Fruit fly (Drosophila melanogaster) whole organism, embryonic: Measurements from ENCODE around the gene Hap40.

Experiments used
- B-H2 ChIP-seq: fragments of 200-800 bp; sonication (Bioruptor generic); optimal IDR thresholded peaks from 2 replicates; lab custom pipeline; 2018; ENCODE audit warnings: missing biosample characterization, mild to moderate bottlenecking, missing genetic modification characterization
- BEAF-32 ChIP-seq: fragments of 200-800 bp; sonication (Bioruptor generic); optimal IDR thresholded peaks from 3 replicates; lab custom pipeline; 2017; ENCODE audit warnings: missing biosample characterization, missing genetic modification characterization, mild to moderate bottlenecking, moderate library complexity, missing genetic modification reagents
- CG10147 ChIP-seq: fragments of 200-800 bp; sonication (Bioruptor generic); optimal IDR thresholded peaks from 2 replicates; lab custom pipeline; 2019; ENCODE audit warnings: missing biosample characterization, mild to moderate bottlenecking, missing genetic modification characterization, moderate library complexity
- CG11247 ChIP-seq: fragments of 200-800 bp; sonication (Bioruptor generic); IDR thresholded peaks from 2 replicates; pipeline ENCODE4 v1.3.6; 2022; ENCODE audit warnings: missing biosample characterization, missing genetic modification characterization
- CG12155 ChIP-seq: fragments of 200-800 bp; sonication (Bioruptor generic); optimal IDR thresholded peaks from 3 replicates; lab custom pipeline; 2016; ENCODE audit warnings: missing biosample characterization, missing genetic modification characterization
- CG12299 ChIP-seq: fragments of 200-800 bp; sonication (Bioruptor generic); optimal IDR thresholded peaks from 2 replicates; lab custom pipeline; 2018; ENCODE audit warnings: missing biosample characterization, mild to moderate bottlenecking, missing genetic modification characterization
- CG17829 ChIP-seq: fragments of 200-800 bp; optimal IDR thresholded peaks from 2 replicates; lab custom pipeline; 2019; ENCODE audit warnings: missing biosample characterization, mild to moderate bottlenecking, missing genetic modification characterization, moderate library complexity
- CG1792 ChIP-seq: fragments of 200-800 bp; sonication (Bioruptor generic); optimal IDR thresholded peaks from 2 replicates; lab custom pipeline; 2016; ENCODE audit warnings: missing biosample characterization, missing genetic modification characterization
- CG18011 ChIP-seq: fragments of 200-800 bp; sonication (Bioruptor generic); optimal IDR thresholded peaks from 2 replicates; lab custom pipeline; 2017; ENCODE audit warnings: missing biosample characterization, missing genetic modification characterization, mild to moderate bottlenecking, moderate library complexity, missing genotype
- CG2678 ChIP-seq: fragments of 200-800 bp; sonication (Bioruptor generic); optimal IDR thresholded peaks from 3 replicates; lab custom pipeline; 2019; ENCODE audit warnings: missing biosample characterization, mild to moderate bottlenecking, missing genetic modification characterization, moderate library complexity
- CG30403 ChIP-seq: fragments of 200-800 bp; sonication (Bioruptor generic); optimal IDR thresholded peaks from 3 replicates; lab custom pipeline; 2016; ENCODE audit warnings: missing biosample characterization, missing genetic modification characterization
- CG3281 ChIP-seq: fragments of 200-800 bp; sonication (Bioruptor generic); optimal IDR thresholded peaks from 3 replicates; lab custom pipeline; 2017; ENCODE audit warnings: missing biosample characterization, mild to moderate bottlenecking, missing genetic modification characterization
- CG34224 ChIP-seq: fragments of 200-800 bp; sonication (Bioruptor generic); IDR thresholded peaks from 3 replicates; pipeline ENCODE4 v1.3.6; 2022; ENCODE audit warnings: missing biosample characterization, missing genetic modification characterization; ENCODE audit not compliant: partially characterized antibody
- CG6254 ChIP-seq: fragments of 200-800 bp; sonication (Bioruptor generic); optimal IDR thresholded peaks from 3 replicates; lab custom pipeline; 2017; ENCODE audit warnings: mild to moderate bottlenecking, missing biosample characterization, missing genetic modification reagents, missing genetic modification characterization
- CG6765 ChIP-seq: fragments of 200-800 bp; sonication (Bioruptor generic); optimal IDR thresholded peaks from 3 replicates; lab custom pipeline; 2017; ENCODE audit warnings: missing biosample characterization, mild to moderate bottlenecking, missing genetic modification characterization
- CG7372 ChIP-seq: fragments of 200-800 bp; sonication (Bioruptor generic); IDR thresholded peaks from 2 replicates; pipeline ENCODE4 v1.3.6; 2022; ENCODE audit warnings: missing biosample characterization, missing genetic modification characterization
- CG9437 ChIP-seq: fragments of 200-800 bp; sonication (Bioruptor generic); optimal IDR thresholded peaks from 2 replicates; lab custom pipeline; 2018; ENCODE audit warnings: missing biosample characterization, mild to moderate bottlenecking, missing genetic modification characterization
- Dad ChIP-seq: fragments of 200-800 bp; sonication (Bioruptor generic); optimal IDR thresholded peaks from 3 replicates; lab custom pipeline; 2016; ENCODE audit warnings: missing biosample characterization, missing genetic modification characterization
- Dref ChIP-seq: fragments of 200-800 bp; sonication (Bioruptor generic); IDR thresholded peaks from 2 replicates; pipeline ENCODE4 v1.3.6; 2022; ENCODE audit warnings: missing biosample characterization, missing genetic modification characterization
- Ets65A ChIP-seq: fragments of 200-800 bp; sonication (Bioruptor generic); peaks from one replicate; lab custom pipeline; 2016; ENCODE audit warnings: missing biosample characterization, missing genetic modification characterization
- HLHmδ ChIP-seq: fragments of 200-800 bp; sonication (Bioruptor generic); optimal IDR thresholded peaks from 2 replicates; lab custom pipeline; 2018; ENCODE audit warnings: missing biosample characterization, mild to moderate bottlenecking, missing genetic modification characterization, moderate library complexity
- Kr ChIP-seq: fragments of 200-800 bp; sonication (Bioruptor generic); optimal IDR thresholded peaks from 2 replicates; lab custom pipeline; 2017; ENCODE audit warnings: missing biosample characterization, mild to moderate bottlenecking, missing genetic modification characterization
- NC2α ChIP-seq: fragments of 200-800 bp; sonication (Bioruptor generic); optimal IDR thresholded peaks from 2 replicates; lab custom pipeline; 2016; ENCODE audit warnings: missing biosample characterization, missing genetic modification characterization
- Opbp ChIP-seq: fragments of 200-800 bp; sonication (Bioruptor generic); IDR thresholded peaks from 3 replicates; pipeline ENCODE4 v1.3.6; 2022; ENCODE audit warnings: missing biosample characterization, missing genetic modification characterization; ENCODE audit not compliant: partially characterized antibody
- Rfx ChIP-seq: fragments of 200-800 bp; sonication (Bioruptor generic); IDR thresholded peaks from 2 replicates; pipeline ENCODE4 v1.3.6; 2022; ENCODE audit warnings: missing biosample characterization, missing genetic modification characterization
- Sox100B ChIP-seq: fragments of 200-800 bp; sonication (Bioruptor generic); optimal IDR thresholded peaks from 3 replicates; lab custom pipeline; 2018; ENCODE audit warnings: missing biosample characterization, mild to moderate bottlenecking, missing genetic modification characterization
- YL-1 ChIP-seq: fragments of 200-800 bp; sonication (Bioruptor generic); optimal IDR thresholded peaks from 3 replicates; lab custom pipeline; 2017; ENCODE audit warnings: missing biosample characterization, mild to moderate bottlenecking, missing genetic modification characterization
- bigmax ChIP-seq: fragments of 200-800 bp; sonication (Bioruptor generic); optimal IDR thresholded peaks from 2 replicates; lab custom pipeline; 2018; ENCODE audit warnings: missing biosample characterization, mild to moderate bottlenecking, missing genetic modification characterization
- bowl ChIP-seq: fragments of 200-800 bp; sonication (Bioruptor generic); IDR thresholded peaks from 2 replicates; pipeline ENCODE4 v1.3.6; 2022; ENCODE audit warnings: missing biosample characterization, missing genetic modification characterization
- cato ChIP-seq: fragments of 200-800 bp; sonication (Bioruptor generic); optimal IDR thresholded peaks from 2 replicates; lab custom pipeline; 2016; ENCODE audit warnings: missing biosample characterization, missing genetic modification characterization, borderline replicate concordance
- dati ChIP-seq: fragments of 200-800 bp; sonication (Bioruptor generic); IDR thresholded peaks from 2 replicates; pipeline ENCODE4 v1.3.6; 2022; ENCODE audit warnings: missing biosample characterization, missing genetic modification characterization
- disco-r ChIP-seq: fragments of 200-800 bp; sonication (Bioruptor generic); optimal IDR thresholded peaks from 2 replicates; lab custom pipeline; 2016; ENCODE audit warnings: missing biosample characterization, missing genetic modification characterization
- eve ChIP-seq, 2 experiments: fragments of >200 bp; optimal IDR thresholded peaks; 2 replicates each; lab custom pipeline; 2017; ENCODE audit warnings: missing biosample characterization in 2 of 2, missing genetic modification characterization in 2 of 2
- fd3F ChIP-seq: fragments of 200-800 bp; sonication (Bioruptor generic); optimal IDR thresholded peaks from 2 replicates; lab custom pipeline; 2018; ENCODE audit warnings: missing biosample characterization, mild to moderate bottlenecking, missing genetic modification characterization, moderate library complexity
- gem ChIP-seq: fragments of 200-800 bp; sonication (Bioruptor generic); optimal IDR thresholded peaks from 2 replicates; lab custom pipeline; 2019; ENCODE audit warnings: missing biosample characterization, mild to moderate bottlenecking, missing genetic modification characterization, moderate library complexity
- gsb ChIP-seq: fragments of 200-800 bp; sonication (Bioruptor generic); IDR thresholded peaks from 2 replicates; pipeline ENCODE4 v1.3.6; 2022; ENCODE audit warnings: missing biosample characterization, missing genetic modification characterization
- hb ChIP-seq: fragments of 200-800 bp; sonication (Bioruptor generic); IDR thresholded peaks from 3 replicates; pipeline ENCODE4 v1.3.6; 2022; ENCODE audit warnings: missing biosample characterization, missing genetic modification characterization; ENCODE audit not compliant: partially characterized antibody
- kah ChIP-seq: fragments of 200-800 bp; sonication (Bioruptor generic); optimal IDR thresholded peaks from 2 replicates; lab custom pipeline; 2018; ENCODE audit warnings: missing biosample characterization, mild to moderate bottlenecking, missing genetic modification characterization
- maf-S ChIP-seq: fragments of 200-800 bp; sonication (Bioruptor generic); optimal IDR thresholded peaks from 2 replicates; lab custom pipeline; 2016; ENCODE audit warnings: missing biosample characterization, missing genetic modification characterization
- nerfin-2 ChIP-seq: fragments of 200-800 bp; sonication (Bioruptor generic); IDR thresholded peaks from 2 replicates; pipeline ENCODE4 v1.3.6; 2022; ENCODE audit warnings: missing biosample characterization, missing genetic modification characterization; ENCODE audit not compliant: partially characterized antibody
- oc ChIP-seq: fragments of 200-800 bp; sonication (Bioruptor generic); optimal IDR thresholded peaks from 2 replicates; lab custom pipeline; 2018; ENCODE audit warnings: missing biosample characterization, mild to moderate bottlenecking, missing genetic modification characterization, moderate library complexity
- pan ChIP-seq, 4 experiments: fragments of >200 bp in 3 of 4; fragments of 200-800 bp in 1 of 4; sonication (Bioruptor generic) in 1 of 4; optimal IDR thresholded peaks in 3 of 4; IDR thresholded peaks in 1 of 4; 2 replicates each; pipeline versions ENCODE4 v1.3.6 to Lab custom; 2017 to 2022; ENCODE audit warnings: missing biosample characterization in 2 of 4, missing genetic modification characterization in 2 of 4, mixed read lengths in 1 of 4
- ranshi ChIP-seq: fragments of 200-800 bp; sonication (Bioruptor generic); IDR thresholded peaks from 2 replicates; pipeline ENCODE4 v1.3.6; 2022; ENCODE audit warnings: missing biosample characterization, missing genetic modification characterization
- schlank ChIP-seq: fragments of 200-800 bp; sonication (Bioruptor generic); optimal IDR thresholded peaks from 2 replicates; lab custom pipeline; 2018; ENCODE audit warnings: missing biosample characterization, mild to moderate bottlenecking, missing genetic modification characterization
- scrt ChIP-seq: fragments of 200-800 bp; sonication (Bioruptor generic); optimal IDR thresholded peaks from 2 replicates; lab custom pipeline; 2018; ENCODE audit warnings: missing biosample characterization, mild to moderate bottlenecking, missing genetic modification characterization, moderate library complexity
- sima ChIP-seq: fragments of 200-800 bp; sonication (Bioruptor generic); optimal IDR thresholded peaks from 2 replicates; lab custom pipeline; 2016; ENCODE audit warnings: missing biosample characterization, missing genetic modification characterization
- ssp ChIP-seq: fragments of 200-800 bp; sonication (Bioruptor generic); IDR thresholded peaks from 2 replicates; pipeline ENCODE4 v1.3.6; 2022; ENCODE audit warnings: missing biosample characterization, missing genetic modification characterization
- tgo ChIP-seq: fragments of 200-800 bp; sonication (Bioruptor generic); IDR thresholded peaks from 3 replicates; pipeline ENCODE4 v1.3.6; 2022; ENCODE audit warnings: missing biosample characterization, missing genetic modification characterization
- usp ChIP-seq: fragments of >200 bp; optimal IDR thresholded peaks from 2 replicates; lab custom pipeline; 2017; ENCODE audit warnings: missing biosample characterization, missing genetic modification characterization

Hap40 gene

dm6 chrX:15745905-15746681, 42.2 kb downstream of the Hap40 start, which contains the start of the genes CG8944 and CCT6 (continued):
- TF ChIP-seq CG6765 (GFP tag; lab: Kevin White, UChicago) = no peak
- TF ChIP-seq Kr (GFP tag; lab: Kevin White, UChicago) = no peak
- no peak; the same call in 1 of the 2 replicates for TF ChIP-seq CG7372 (GFP tag; lab: Robert Waterston, UW)
- TF ChIP-seq dati (GFP tag; lab: Robert Waterston, UW) = no peak
- peak; percentile 40; the same call in 1 of the 3 replicates for TF ChIP-seq Opbp (GFP tag; lab: Robert Waterston, UW)
- TF ChIP-seq HLHmδ (GFP tag; lab: Kevin White, UChicago) = no peak
- peak; percentile 28; the same call in 1 of the 2 replicates for TF ChIP-seq ssp (GFP tag; lab: Robert Waterston, UW)
- TF ChIP-seq hb (GFP tag; lab: Robert Waterston, UW) = no peak
- no peak for TF ChIP-seq ranshi (GFP tag; lab: Robert Waterston, UW)
- no peak for TF ChIP-seq kah (GFP tag; lab: Kevin White, UChicago)
- no peak for TF ChIP-seq fd3F (GFP tag; lab: Kevin White, UChicago)
- TF ChIP-seq CG17829 (tag; lab: Kevin White, UChicago) = peak; percentile 22
- TF ChIP-seq disco-r = no peak
- TF ChIP-seq maf-S (GFP tag; lab: Kevin White, UChicago) = no peak
- TF ChIP-seq Dad (GFP tag; lab: Kevin White, UChicago) = no peak
- TF ChIP-seq CG30403 (GFP tag; lab: Kevin White, UChicago) = peak; percentile 31
- no peak for TF ChIP-seq bigmax (GFP tag; lab: Kevin White, UChicago)
- TF ChIP-seq CG18011 = no peak
- no peak for TF ChIP-seq bowl
- no peak for TF ChIP-seq CG3281
- no peak for TF ChIP-seq eve (GFP tag; optimal IDR thresholded peaks at IDR 0.05; lab: Kevin White, UChicago)
- TF ChIP-seq CG2678 (tag; lab: Kevin White, UChicago) = no peak
- no peak for TF ChIP-seq schlank (tag; lab: Kevin White, UChicago)
- peak; percentile 81 for TF ChIP-seq Ets65A (GFP tag; lab: Kevin White, UChicago)
- TF ChIP-seq nerfin-2 (GFP tag; lab: Robert Waterston, UW) = no peak
- TF ChIP-seq cato = no peak
- TF ChIP-seq B-H2 (GFP tag; lab: Kevin White, UChicago) = no peak
- TF ChIP-seq CG1792 (GFP tag; lab: Kevin White, UChicago) = no peak
- no peak for TF ChIP-seq CG10147 (GFP tag; lab: Kevin White, UChicago)
- TF ChIP-seq gem = no peak
- no peak for TF ChIP-seq oc
- no peak for TF ChIP-seq CG12299 (tag; lab: Kevin White, UChicago)
- TF ChIP-seq CG11247 (GFP tag; lab: Robert Waterston, UW) = no peak
- 0 out of 3 replicates have a peak, but pooled peaks have one; percentile 24 for TF ChIP-seq CG34224 (GFP tag; lab: Robert Waterston, UW)
- no peak for TF ChIP-seq CG6254
- peak; percentile 71 for TF ChIP-seq Dref (GFP tag; lab: Robert Waterston, UW)
- TF ChIP-seq usp (GFP tag; lab: Kevin White, UChicago) = no peak
- no peak for TF ChIP-seq NC2α (GFP tag; lab: Kevin White, UChicago)
- TF ChIP-seq BEAF-32 (GFP tag; lab: Kevin White, UChicago) = peak; percentile 65
- no peak for TF ChIP-seq tgo (GFP tag; lab: Robert Waterston, UW)
- TF ChIP-seq Rfx (GFP tag; lab: Robert Waterston, UW) = peak; percentile 57
- no peak for TF ChIP-seq gsb (GFP tag; lab: Robert Waterston, UW)
- no peak for TF ChIP-seq YL-1 (GFP tag; lab: Kevin White, UChicago)
- no peak for TF ChIP-seq sima
- TF ChIP-seq Sox100B (GFP tag; lab: Kevin White, UChicago) = no peak
- TF ChIP-seq CG12155 (GFP tag; lab: Kevin White, UChicago) = no peak
- no peak for TF ChIP-seq pan (optimal IDR thresholded peaks at IDR 0.05; lab: Kevin White, UChicago)
- TF ChIP-seq pan (GFP tag; optimal IDR thresholded peaks at IDR 0.05 in 1 of 2, IDR thresholded peaks at IDR 0.05 in 1 of 2) = no peak
- TF ChIP-seq scrt (GFP tag; lab: Kevin White, UChicago) = no peak
- no peak for TF ChIP-seq CG9437 (GFP tag; lab: Kevin White, UChicago)
